Fruit fly (Drosophila melanogaster): ENCODE results near the gene ovo.

ovo gene

DNA sequence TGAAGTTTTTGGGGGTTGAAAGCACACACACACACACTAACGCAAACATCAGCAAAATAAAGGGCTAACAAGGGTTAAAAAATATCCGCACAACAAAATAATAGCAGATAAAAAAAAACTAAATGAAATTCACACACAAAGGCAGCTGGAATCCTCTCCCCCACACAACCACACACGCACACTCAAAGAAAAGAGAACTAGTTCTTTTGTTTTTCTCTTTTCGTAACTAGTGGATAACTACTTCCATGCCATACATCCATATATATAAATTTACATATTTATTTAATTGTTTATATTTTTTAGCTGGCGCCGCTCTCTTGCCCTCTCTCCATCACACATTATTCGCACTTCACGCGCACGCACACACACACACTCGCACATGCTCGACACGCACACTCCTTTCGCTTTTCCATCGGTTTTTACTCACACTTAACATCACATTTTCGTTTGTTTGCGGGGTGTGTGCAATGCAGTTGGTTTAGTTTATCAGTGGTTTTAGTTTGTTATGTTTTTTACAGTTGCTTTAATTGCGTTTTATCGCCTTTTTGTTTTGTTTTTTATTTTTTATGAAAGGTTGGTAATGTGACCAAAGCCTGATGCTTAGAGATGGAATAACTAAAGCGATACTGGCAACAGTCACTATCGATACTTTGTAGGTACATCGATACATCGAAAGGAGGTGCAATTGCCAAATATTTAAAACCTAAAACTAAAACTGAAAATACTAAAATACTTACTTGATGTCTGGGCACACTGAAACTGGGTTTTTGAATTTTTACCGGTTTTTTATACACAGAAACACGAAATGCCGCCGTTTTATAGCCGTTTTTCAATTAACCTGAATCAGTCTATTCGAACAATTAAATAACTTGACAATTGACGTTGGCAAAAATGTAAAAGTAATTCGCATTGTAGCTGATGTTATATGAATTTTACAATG, 36.3 kb downstream of the ovo start, which contains the start of gene CG32767 (continued):
- peak; percentile 77 for TF ChIP-seq sna (GFP tag; IDR thresholded peaks at IDR 0.05; ENCODE audit: partially characterized antibody)
- no peak for TF ChIP-seq GATAe (GFP tag; conservative IDR thresholded peaks at IDR 0.05)
- peak; percentile 87 for TF ChIP-seq cg (GFP tag; optimal IDR thresholded peaks at IDR 0.05)
- peak; percentile 32 for TF ChIP-seq CG2712 (tag; optimal IDR thresholded peaks at IDR 0.05)
- TF ChIP-seq Dad (GFP tag; optimal IDR thresholded peaks at IDR 0.05), result peak; percentile 21
- no peak for TF ChIP-seq CG8765 (GFP tag; IDR thresholded peaks at IDR 0.05)
- no peak for TF ChIP-seq H2.0 (GFP tag; IDR thresholded peaks at IDR 0.05)
- peak; percentile 39 for TF ChIP-seq CG10267 (tag; optimal IDR thresholded peaks at IDR 0.05)
- TF ChIP-seq dpn (GFP tag; optimal IDR thresholded peaks at IDR 0.05), result peak; percentile 10 to 36
- TF ChIP-seq CG18764 (GFP tag; optimal IDR thresholded peaks at IDR 0.05), result peak; percentile 11
- TF ChIP-seq Mes4 (GFP tag; optimal IDR thresholded peaks at IDR 0.05), result peak; percentile 31
- TF ChIP-seq CG9797 (GFP tag; optimal IDR thresholded peaks at IDR 0.05), result peak; percentile 90
- peak; percentile 32 for TF ChIP-seq nmo (GFP tag; optimal IDR thresholded peaks at IDR 0.05)
- TF ChIP-seq CG1792 (GFP tag; optimal IDR thresholded peaks at IDR 0.05), result peak; percentile 10
- no peak for TF ChIP-seq CG13123 (GFP tag; optimal IDR thresholded peaks at IDR 0.05)
- TF ChIP-seq CkIIα-i1 (GFP tag; IDR thresholded peaks at IDR 0.05), result no peak
- TF ChIP-seq HLHmδ (GFP tag; optimal IDR thresholded peaks at IDR 0.05), result no peak
- TF ChIP-seq CG10565 (GFP tag; optimal IDR thresholded peaks at IDR 0.05), result no peak
- TF ChIP-seq CG8924 (tag; optimal IDR thresholded peaks at IDR 0.05), result peak; percentile 71
- TF ChIP-seq CG17912 (GFP tag; optimal IDR thresholded peaks at IDR 0.05), result no peak
- TF ChIP-seq Dp (GFP tag; optimal IDR thresholded peaks at IDR 0.05), result peak; percentile 58
- TF ChIP-seq tio (GFP tag; optimal IDR thresholded peaks at IDR 0.05), result no peak
- no peak for TF ChIP-seq Nf-YB (GFP tag; optimal IDR thresholded peaks at IDR 0.05)
- TF ChIP-seq lilli (GFP tag; optimal IDR thresholded peaks at IDR 0.05), result peak; percentile 55
- peak; percentile 14 for TF ChIP-seq phol (tag; optimal IDR thresholded peaks at IDR 0.05)
- peak; percentile 16 for TF ChIP-seq az2 (GFP tag; optimal IDR thresholded peaks at IDR 0.05)
- peak; percentile 40; the same call in 2 of the 3 replicates for TF ChIP-seq row (GFP tag; IDR thresholded peaks at IDR 0.05)
- TF ChIP-seq CG6272 (GFP tag; IDR thresholded peaks at IDR 0.05), result no peak
- no peak for TF ChIP-seq H15 (GFP tag; IDR thresholded peaks at IDR 0.05)
- TF ChIP-seq CG34224 (GFP tag; IDR thresholded peaks at IDR 0.05; ENCODE audit: partially characterized antibody), result peak; percentile 79
- TF ChIP-seq hbn (GFP tag; IDR thresholded peaks at IDR 0.05; ENCODE audit: partially characterized antibody), result peak; percentile 76
- TF ChIP-seq CG30403 (GFP tag; optimal IDR thresholded peaks at IDR 0.05), result peak; percentile 7
- 0 out of 2 replicates have a peak, but pooled peaks have one; percentile 25 for TF ChIP-seq CG3847 (GFP tag; IDR thresholded peaks at IDR 0.05)
- no peak for TF ChIP-seq CG4424 (GFP tag; optimal IDR thresholded peaks at IDR 0.05)
- peak; percentile 87 for TF ChIP-seq hb (GFP tag; IDR thresholded peaks at IDR 0.05; ENCODE audit: partially characterized antibody)
- TF ChIP-seq maf-S (GFP tag; optimal IDR thresholded peaks at IDR 0.05), result peak; percentile 50
- TF ChIP-seq CG1233 (GFP tag; optimal IDR thresholded peaks at IDR 0.05), result peak; percentile 38
- peak; percentile 12 for TF ChIP-seq pho (GFP tag; optimal IDR thresholded peaks at IDR 0.05)
- TF ChIP-seq CG6765 (GFP tag; optimal IDR thresholded peaks at IDR 0.05), result no peak
- 0 out of 2 replicates have a peak, but pooled peaks have one; percentile 5 for TF ChIP-seq Drgx (GFP tag; IDR thresholded peaks at IDR 0.05)
- TF ChIP-seq Dref (GFP tag; IDR thresholded peaks at IDR 0.05), result peak; percentile 92
- TF ChIP-seq tin (GFP tag; optimal IDR thresholded peaks at IDR 0.05), result peak; percentile 15
- no peak for TF ChIP-seq ERR (GFP tag; optimal IDR thresholded peaks at IDR 0.05)
- peak; percentile 41 for TF ChIP-seq slbo (GFP tag; IDR thresholded peaks at IDR 0.05)
- TF ChIP-seq pzg (GFP tag; optimal IDR thresholded peaks at IDR 0.05), result peak; percentile 92
- TF ChIP-seq ind (GFP tag; optimal IDR thresholded peaks at IDR 0.05), result no peak
- TF ChIP-seq CG8089 (GFP tag; optimal IDR thresholded peaks at IDR 0.05), result peak; percentile 21
- TF ChIP-seq ems (GFP tag; optimal IDR thresholded peaks at IDR 0.05), result peak; percentile 47
- TF ChIP-seq CG4730 (GFP tag; IDR thresholded peaks at IDR 0.05), result peak; percentile 19; the same call in 1 of the 2 replicates

Measured in whole organism, embryonic.